Fruit fly (Drosophila melanogaster) whole organism, adult: ENCODE results near the gene CtsL4.
A peak's percentile ranks its signal among the peaks of the same experiment; 100 is the strongest.

ENCODE experiments used
- CG11617 ChIP-seq: fragments of 200-800 bp; sonication (Bioruptor generic); optimal IDR thresholded peaks from 2 replicates; lab custom pipeline; 2017; ENCODE audit warnings: mild to moderate bottlenecking, missing biosample characterization, missing genetic modification reagents, missing genetic modification characterization
- CG12768 ChIP-seq: fragments of 200-800 bp; sonication (Bioruptor generic); optimal IDR thresholded peaks from 2 replicates; lab custom pipeline; 2017; ENCODE audit warnings: missing biosample characterization, missing genetic modification characterization, mild to moderate bottlenecking, moderate library complexity, missing genetic modification reagents
- CG14711 ChIP-seq: fragments of 200-800 bp; sonication (Bioruptor generic); optimal IDR thresholded peaks from 2 replicates; lab custom pipeline; 2018; ENCODE audit warnings: missing biosample characterization, mild to moderate bottlenecking, missing genetic modification characterization, moderate library complexity
- CG1620 ChIP-seq: fragments of 200-800 bp; sonication (Bioruptor generic); optimal IDR thresholded peaks from 2 replicates; lab custom pipeline; 2016; ENCODE audit warnings: missing biosample characterization, missing genetic modification characterization
- CG33017 ChIP-seq: fragments of 200-800 bp; sonication (Bioruptor generic); optimal IDR thresholded peaks from 2 replicates; lab custom pipeline; 2018; ENCODE audit warnings: missing biosample characterization, mild to moderate bottlenecking, missing genetic modification characterization, moderate library complexity
- CG5204 ChIP-seq: fragments of 200-800 bp; sonication (Bioruptor generic); optimal IDR thresholded peaks from 2 replicates; lab custom pipeline; 2016; ENCODE audit warnings: missing biosample characterization, missing genetic modification characterization
- CG7045 ChIP-seq: fragments of 200-800 bp; sonication (Bioruptor generic); optimal IDR thresholded peaks from 2 replicates; lab custom pipeline; 2017; ENCODE audit warnings: missing biosample characterization, mild to moderate bottlenecking, missing genetic modification characterization
- CG7101 ChIP-seq: fragments of 200-800 bp; sonication (Bioruptor generic); optimal IDR thresholded peaks from 2 replicates; lab custom pipeline; 2018; ENCODE audit warnings: missing biosample characterization, mild to moderate bottlenecking, missing genetic modification characterization, moderate library complexity
- Clk ChIP-seq: fragments of 200-800 bp; sonication (Bioruptor generic); optimal IDR thresholded peaks from 2 replicates; lab custom pipeline; 2017; ENCODE audit warnings: missing biosample characterization, missing genetic modification characterization
- Crg-1 ChIP-seq: fragments of 200-800 bp; sonication (Bioruptor generic); optimal IDR thresholded peaks from 2 replicates; lab custom pipeline; 2016; ENCODE audit warnings: missing biosample characterization, missing genetic modification characterization
- Hr96 ChIP-seq: fragments of 200-800 bp; sonication (Bioruptor generic); optimal IDR thresholded peaks from 2 replicates; lab custom pipeline; 2016; ENCODE audit warnings: missing biosample characterization, missing genetic modification characterization
- Mnt ChIP-seq: fragments of 200-800 bp; sonication (Bioruptor generic); optimal IDR thresholded peaks from 2 replicates; lab custom pipeline; 2016; ENCODE audit warnings: missing biosample characterization, mild to moderate bottlenecking, missing genetic modification characterization
- bab1 ChIP-seq: fragments of 200-800 bp; sonication (Bioruptor generic); optimal IDR thresholded peaks from 3 replicates; lab custom pipeline; 2019; ENCODE audit warnings: missing biosample characterization, mild to moderate bottlenecking, missing genetic modification characterization, moderate library complexity
- cic ChIP-seq: fragments of 200-800 bp; sonication (Bioruptor generic); optimal IDR thresholded peaks from 2 replicates; lab custom pipeline; 2017; ENCODE audit warnings: missing biosample characterization, mild to moderate bottlenecking, missing genetic modification characterization, moderate library complexity
- cnc ChIP-seq, 2 experiments: fragments of >200 bp; optimal IDR thresholded peaks; 2 replicates each; lab custom pipeline; 2017
- kay ChIP-seq: fragments of 200-800 bp; sonication (Bioruptor generic); peaks from one replicate; lab custom pipeline; 2016; ENCODE audit warnings: missing biosample characterization, missing genetic modification characterization, borderline replicate concordance
- ovo ChIP-seq: fragments of 200-800 bp; sonication (Bioruptor generic); optimal IDR thresholded peaks from 2 replicates; lab custom pipeline; 2016; ENCODE audit warnings: missing biosample characterization, missing genetic modification characterization
- pad ChIP-seq: fragments of 200-800 bp; sonication (Bioruptor generic); optimal IDR thresholded peaks from 3 replicates; lab custom pipeline; 2017; ENCODE audit warnings: missing biosample characterization, missing genetic modification characterization, mild to moderate bottlenecking, moderate library complexity, missing genetic modification reagents
- tj ChIP-seq: fragments of 200-800 bp; sonication (Bioruptor generic); optimal IDR thresholded peaks from 3 replicates; lab custom pipeline; 2017; ENCODE audit warnings: missing biosample characterization, mild to moderate bottlenecking, missing genetic modification characterization, moderate library complexity
- toe ChIP-seq: fragments of 200-800 bp; sonication (Bioruptor generic); optimal IDR thresholded peaks from 2 replicates; lab custom pipeline; 2016; ENCODE audit warnings: missing biosample characterization, missing genetic modification characterization

CtsL4 gene

DNA sequence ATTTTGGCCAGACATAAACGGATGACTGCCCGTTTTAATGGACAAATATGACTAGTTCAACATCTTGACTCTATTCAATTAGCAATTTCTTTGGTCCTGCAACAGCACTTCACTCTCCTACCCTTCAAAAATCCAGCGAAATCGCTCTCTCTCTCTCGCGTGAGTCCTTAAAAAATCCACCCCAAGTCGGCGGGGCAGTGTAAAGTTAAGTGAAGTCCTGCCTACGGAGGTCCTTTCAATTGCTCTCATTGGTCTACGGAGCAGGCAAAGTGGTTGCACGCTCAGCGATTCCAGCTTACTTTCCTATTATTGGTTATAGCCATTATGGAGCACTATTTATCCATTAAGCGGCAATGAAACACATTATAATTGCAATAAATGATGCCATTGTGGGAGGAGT, 2.5 kb downstream of the CtsL4 start, which contains the start of gene CG34367:
Gene CG34367 (minus strand): TSS at position 35 of the 400 bp plus-strand sequence.
- TF ChIP-seq CG7045 (no peak), kay (GFP tag; lab: Kevin White, UChicago) (no peak), Hr96 (GFP tag; lab: Kevin White, UChicago) (no peak), CG14711 (tag; lab: Kevin White, UChicago) (no peak), cnc (optimal IDR thresholded peaks at IDR 0.05; lab: Kevin White, UChicago) (no peak), CG11617 (GFP tag; lab: Kevin White, UChicago) (no peak), ovo (GFP tag; lab: Kevin White, UChicago) (no peak), Mnt (GFP tag; lab: Kevin White, UChicago) (no peak), pad (GFP tag; lab: Kevin White, UChicago) (no peak), CG5204 (GFP tag; lab: Kevin White, UChicago) (no peak), CG33017 (tag; lab: Kevin White, UChicago) (no peak), Crg-1 (GFP tag; lab: Kevin White, UChicago) (no peak), CG12768 (no peak), cic (GFP tag; lab: Kevin White, UChicago) (no peak), bab1 (GFP tag; lab: Kevin White, UChicago) (no peak), CG7101 (tag; lab: Kevin White, UChicago) (no peak), Clk (GFP tag; lab: Kevin White, UChicago) (no peak), toe (GFP tag; lab: Kevin White, UChicago) (no peak), tj (GFP tag; lab: Kevin White, UChicago) (no peak)

- no peak for TF ChIP-seq CG7045
- no peak for TF ChIP-seq pad (GFP tag; lab: Kevin White, UChicago)
- TF ChIP-seq Mnt (GFP tag; lab: Kevin White, UChicago), result no peak
- no peak for TF ChIP-seq kay (GFP tag; lab: Kevin White, UChicago)
- TF ChIP-seq CG14711 (tag; lab: Kevin White, UChicago), result no peak
- TF ChIP-seq CG33017 (tag; lab: Kevin White, UChicago), result no peak
- TF ChIP-seq tj (GFP tag; lab: Kevin White, UChicago), result no peak
- no peak for TF ChIP-seq cic (GFP tag; lab: Kevin White, UChicago)
- no peak for TF ChIP-seq CG5204 (GFP tag; lab: Kevin White, UChicago)
- TF ChIP-seq bab1 (GFP tag; lab: Kevin White, UChicago), result no peak
- TF ChIP-seq CG12768, result no peak
- no peak for TF ChIP-seq Hr96 (GFP tag; lab: Kevin White, UChicago)
- TF ChIP-seq CG11617 (GFP tag; lab: Kevin White, UChicago), result no peak
- TF ChIP-seq Clk (GFP tag; lab: Kevin White, UChicago), result no peak
- no peak for TF ChIP-seq Crg-1 (GFP tag; lab: Kevin White, UChicago)
- no peak for TF ChIP-seq ovo (GFP tag; lab: Kevin White, UChicago)
- TF ChIP-seq cnc (optimal IDR thresholded peaks at IDR 0.05; lab: Kevin White, UChicago), result no peak
These were observed 5.3 kb downstream of the CtsL4 start for dm6 chr2L:10351130-10351529.

- TF ChIP-seq Clk (GFP tag; lab: Kevin White, UChicago), result no peak
- no peak for TF ChIP-seq CG5204 (GFP tag; lab: Kevin White, UChicago)
- no peak for TF ChIP-seq kay (GFP tag; lab: Kevin White, UChicago)
- no peak for TF ChIP-seq ovo (GFP tag; lab: Kevin White, UChicago)
- TF ChIP-seq CG7101 (tag; lab: Kevin White, UChicago), result no peak
- no peak for TF ChIP-seq cic (GFP tag; lab: Kevin White, UChicago)
- TF ChIP-seq bab1 (GFP tag; lab: Kevin White, UChicago), result no peak
- TF ChIP-seq pad (GFP tag; lab: Kevin White, UChicago), result no peak
- TF ChIP-seq Crg-1 (GFP tag; lab: Kevin White, UChicago), result no peak
- TF ChIP-seq toe (GFP tag; lab: Kevin White, UChicago), result no peak
- no peak for TF ChIP-seq CG12768
- TF ChIP-seq Hr96 (GFP tag; lab: Kevin White, UChicago), result no peak
- no peak for TF ChIP-seq CG11617 (GFP tag; lab: Kevin White, UChicago)
- no peak for TF ChIP-seq CG7045
- no peak for TF ChIP-seq CG14711 (tag; lab: Kevin White, UChicago)
- TF ChIP-seq CG1620 (GFP tag; lab: Kevin White, UChicago), result no peak
These were observed 12.3 kb downstream of the CtsL4 start, which contains the start of gene Frmd5 for dm6 chr2L:10344029-10344606. Gene Frmd5 (plus strand): TSS chr2L:10344442.

DNA sequence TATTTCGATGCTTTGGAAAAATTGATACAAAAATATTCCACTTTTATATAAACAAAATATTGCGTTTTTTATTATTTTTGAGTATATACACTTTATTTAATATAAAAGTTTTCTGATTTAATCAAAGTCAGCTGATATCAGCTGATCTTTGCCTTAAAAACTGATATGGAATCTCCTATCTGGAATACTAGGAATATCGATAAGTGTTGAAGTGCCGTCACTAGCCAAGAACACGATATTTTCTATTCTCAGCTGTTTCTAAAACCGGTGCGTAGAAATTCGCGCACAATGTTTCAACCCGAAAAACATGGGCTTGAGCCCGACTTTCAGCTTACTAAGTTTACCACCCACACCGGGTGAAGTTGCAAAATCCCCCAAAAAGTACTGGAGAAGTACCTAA, 13.9 kb downstream of the CtsL4 start, which contains the start of gene Sps2:
Gene Sps2 (plus strand): TSS at position 124 of the 400 bp plus-strand sequence.
- TF ChIP-seq cic (GFP tag; lab: Kevin White, UChicago) (peak; percentile 16), CG14711 (tag; lab: Kevin White, UChicago) (peak; percentile 12), CG1620 (GFP tag; lab: Kevin White, UChicago) (no peak), CG11617 (GFP tag; lab: Kevin White, UChicago) (peak; percentile 19), tj (GFP tag; lab: Kevin White, UChicago) (peak; percentile 25), kay (GFP tag; lab: Kevin White, UChicago) (no peak), Clk (GFP tag; lab: Kevin White, UChicago) (no peak), CG12768 (no peak), CG5204 (GFP tag; lab: Kevin White, UChicago) (no peak), ovo (GFP tag; lab: Kevin White, UChicago) (no peak), cnc (optimal IDR thresholded peaks at IDR 0.05; lab: Kevin White, UChicago) (no peak), Hr96 (GFP tag; lab: Kevin White, UChicago) (no peak), pad (GFP tag; lab: Kevin White, UChicago) (no peak), Crg-1 (GFP tag; lab: Kevin White, UChicago) (no peak), CG7101 (tag; lab: Kevin White, UChicago) (peak; percentile 15), Mnt (GFP tag; lab: Kevin White, UChicago) (peak; percentile 22), CG33017 (tag; lab: Kevin White, UChicago) (no peak), CG7045 (no peak), toe (GFP tag; lab: Kevin White, UChicago) (no peak), bab1 (GFP tag; lab: Kevin White, UChicago) (peak; percentile 69)

dm6 chr2L:10341405-10341804, 15.0 kb downstream of the CtsL4 start, which contains the start of gene CG31715:
Gene CG31715 (plus strand): TSS chr2L:10341616.
- no peak for TF ChIP-seq ovo (GFP tag; lab: Kevin White, UChicago)
- peak; percentile 66 for TF ChIP-seq kay (GFP tag; lab: Kevin White, UChicago)
- TF ChIP-seq Clk (GFP tag; lab: Kevin White, UChicago), result no peak
- no peak for TF ChIP-seq CG5204 (GFP tag; lab: Kevin White, UChicago)
- TF ChIP-seq CG12768, result no peak
- TF ChIP-seq CG1620 (GFP tag; lab: Kevin White, UChicago), result no peak
- TF ChIP-seq CG14711 (tag; lab: Kevin White, UChicago), result peak; percentile 20
- TF ChIP-seq Crg-1 (GFP tag; lab: Kevin White, UChicago), result no peak
- TF ChIP-seq toe (GFP tag; lab: Kevin White, UChicago), result no peak
- peak; percentile 40 for TF ChIP-seq CG7101 (tag; lab: Kevin White, UChicago)
- no peak for TF ChIP-seq cnc (optimal IDR thresholded peaks at IDR 0.05; lab: Kevin White, UChicago)
- no peak for TF ChIP-seq cic (GFP tag; lab: Kevin White, UChicago)
- peak; percentile 11 for TF ChIP-seq CG11617 (GFP tag; lab: Kevin White, UChicago)
- TF ChIP-seq Hr96 (GFP tag; lab: Kevin White, UChicago), result no peak
- no peak for TF ChIP-seq pad (GFP tag; lab: Kevin White, UChicago)
- TF ChIP-seq tj (GFP tag; lab: Kevin White, UChicago), result peak; percentile 11
- TF ChIP-seq CG7045, result no peak
- TF ChIP-seq Mnt (GFP tag; lab: Kevin White, UChicago), result peak; percentile 5
- TF ChIP-seq bab1 (GFP tag; lab: Kevin White, UChicago), result peak; percentile 62
- TF ChIP-seq CG33017 (tag; lab: Kevin White, UChicago), result peak; percentile 5
